Worm (Caenorhabditis elegans): ENCODE measurements around the gene F33G12.7.

F33G12.7 gene

ce11 chrII:5056254-5056653 lies 15.8 kb upstream of the F33G12.7 start (continued):
- TF ChIP-seq madf-3 (GFP tag; IDR thresholded peaks at IDR 0.05) = 0 out of 2 replicates have a peak, but pooled peaks have one; percentile 4
- TF ChIP-seq hsf-1 (GFP tag; IDR thresholded peaks at IDR 0.05) = peak; percentile 65; the same call in 1 of the 2 replicates
- peak; percentile 77; the same call in 1 of the 2 replicates for TF ChIP-seq ekl-4 (GFP tag; IDR thresholded peaks at IDR 0.05)
- no peak for TF ChIP-seq let-526 (GFP tag; IDR thresholded peaks at IDR 0.05)
- peak; percentile 50; the same call in 1 of the 2 replicates for TF ChIP-seq pbrm-1 (GFP tag; IDR thresholded peaks at IDR 0.05)
- TF ChIP-seq hrde-1 (tag; optimal IDR thresholded peaks at IDR 0.05; ENCODE audit: borderline replicate concordance) = peak; percentile 33
- no peak for TF ChIP-seq nhr-27 (tag; optimal IDR thresholded peaks at IDR 0.05)
- TF ChIP-seq unc-130 (GFP tag; optimal IDR thresholded peaks at IDR 0.05) = peak; percentile 9
- no peak for TF ChIP-seq F22D6.2 (tag; optimal IDR thresholded peaks at IDR 0.05)
- TF ChIP-seq Y95B8A.8 (GFP tag; IDR thresholded peaks at IDR 0.05) = no peak
- TF ChIP-seq ZK185.1 (tag; optimal IDR thresholded peaks at IDR 0.05; ENCODE audit: poor library complexity, severe bottlenecking) = no peak
- no peak for TF ChIP-seq ztf-28 (GFP tag; IDR thresholded peaks at IDR 0.05)
- TF ChIP-seq lin-26 (GFP tag; IDR thresholded peaks at IDR 0.05) = 0 out of 2 replicates have a peak, but pooled peaks have one; percentile 13
- TF ChIP-seq nfya-1 (tag; optimal IDR thresholded peaks at IDR 0.05; ENCODE audit: borderline replicate concordance, insufficient read depth) = no peak
- no peak for TF ChIP-seq lin-35 (GFP tag; optimal IDR thresholded peaks at IDR 0.05)
- no peak for TF ChIP-seq F57A8.1 (GFP tag; optimal IDR thresholded peaks at IDR 0.05)
- TF ChIP-seq snpc-1.1 (tag; optimal IDR thresholded peaks at IDR 0.05; ENCODE audit: insufficient read depth) = no peak
- no peak for TF ChIP-seq bed-2 (GFP tag; IDR thresholded peaks at IDR 0.05)
- no peak for TF ChIP-seq akir-1 (GFP tag; optimal IDR thresholded peaks at IDR 0.05)
- peak; percentile 12; the same call in 1 of the 2 replicates for TF ChIP-seq F33H1.4 (GFP tag; IDR thresholded peaks at IDR 0.05)
- 0 out of 2 replicates have a peak, but pooled peaks have one; percentile 8 for TF ChIP-seq lir-1 (GFP tag; conservative IDR thresholded peaks at IDR 0.05)
- no peak for TF ChIP-seq F37B4.10 (GFP tag; IDR thresholded peaks at IDR 0.05)
- no peak for TF ChIP-seq ceh-58 (GFP tag; IDR thresholded peaks at IDR 0.05)
- no peak for TF ChIP-seq hmg-20 (GFP tag; IDR thresholded peaks at IDR 0.05)
- TF ChIP-seq athp-1 (tag; optimal IDR thresholded peaks at IDR 0.05) = no peak
- TF ChIP-seq unc-62 (GFP tag; optimal IDR thresholded peaks at IDR 0.05) = no peak
- no peak for TF ChIP-seq somi-1 (GFP tag; optimal IDR thresholded peaks at IDR 0.05)
- peak; percentile 26 for TF ChIP-seq die-1 (tag; optimal IDR thresholded peaks at IDR 0.05)
- no peak for TF ChIP-seq sdz-38 (tag; optimal IDR thresholded peaks at IDR 0.05)
- no peak for TF ChIP-seq atf-7 (tag; optimal IDR thresholded peaks at IDR 0.05)
- no peak for TF ChIP-seq ztf-22 (GFP tag; optimal IDR thresholded peaks at IDR 0.05)
- TF ChIP-seq zim-3 (tag; optimal IDR thresholded peaks at IDR 0.05) = no peak
- TF ChIP-seq egl-44 (GFP tag; IDR thresholded peaks at IDR 0.05) = no peak
- TF ChIP-seq Y53F4B.3 (GFP tag; IDR thresholded peaks at IDR 0.05) = no peak
- no peak for TF ChIP-seq tbx-9 (tag; optimal IDR thresholded peaks at IDR 0.05; ENCODE audit: borderline replicate concordance)
- TF ChIP-seq ceh-79 (tag; optimal IDR thresholded peaks at IDR 0.05) = no peak
- TF ChIP-seq F49E8.2 (tag; optimal IDR thresholded peaks at IDR 0.05; ENCODE audit: insufficient read depth) = no peak
- TF ChIP-seq F55B11.4 (tag; optimal IDR thresholded peaks at IDR 0.05; ENCODE audit: borderline replicate concordance, insufficient read depth) = no peak
- TF ChIP-seq B0336.3 (GFP tag; IDR thresholded peaks at IDR 0.05) = peak; percentile 89
- no peak for TF ChIP-seq T07F8.4 (tag; optimal IDR thresholded peaks at IDR 0.05)
- no peak for TF ChIP-seq cebp-1 (GFP tag; IDR thresholded peaks at IDR 0.05)
- TF ChIP-seq cebp-1 (tag; optimal IDR thresholded peaks at IDR 0.05) = no peak
- TF ChIP-seq ets-4 (GFP tag; optimal IDR thresholded peaks at IDR 0.05) = no peak
- TF ChIP-seq ztf-25 (GFP tag; IDR thresholded peaks at IDR 0.05) = no peak
- TF ChIP-seq nhr-179 (tag; optimal IDR thresholded peaks at IDR 0.05) = no peak
- TF ChIP-seq C17E4.6 (GFP tag; IDR thresholded peaks at IDR 0.05) = no peak
- no peak for TF ChIP-seq dpl-1 (GFP tag; optimal IDR thresholded peaks at IDR 0.05)
- no peak for TF ChIP-seq ztf-6 (GFP tag; IDR thresholded peaks at IDR 0.05)
- TF ChIP-seq repo-1 (tag; optimal IDR thresholded peaks at IDR 0.05) = no peak

Data from whole organism, young adult.